Worm (Caenorhabditis elegans) whole organism, L2 larva: ENCODE measurements around the gene Y56A3A.2.

Experiments used
- C34F6.9 ChIP-seq: fragments of 150-350 bp; optimal IDR thresholded peaks from 2 replicates; lab custom pipeline; 2014; ENCODE audit warnings: missing biosample characterization, missing genetic modification characterization
- R02D3.7 ChIP-seq: fragments of 150-350 bp; optimal IDR thresholded peaks from 2 replicates; lab custom pipeline; 2014; ENCODE audit warnings: missing biosample characterization, missing genetic modification characterization
- Y55F3AM.14 ChIP-seq: fragments of 200-800 bp; sonication (Bioruptor generic); optimal IDR thresholded peaks from 2 replicates; lab custom pipeline; 2018; ENCODE audit warnings: mild to moderate bottlenecking, missing genetic modification characterization, missing compliant biosample characterization
- alr-1 ChIP-seq: fragments of 150-350 bp; optimal IDR thresholded peaks from 2 replicates; lab custom pipeline; 2014; ENCODE audit warnings: missing biosample characterization, missing genetic modification characterization
- aly-2 ChIP-seq: fragments of 150-350 bp; optimal IDR thresholded peaks from 2 replicates; lab custom pipeline; 2014; ENCODE audit warnings: missing biosample characterization, missing genetic modification characterization
- ama-1 ChIP-seq: fragments of 150-350 bp; optimal IDR thresholded peaks from 2 replicates; lab custom pipeline; 2018; ENCODE audit warnings: inconsistent platforms
- blmp-1 ChIP-seq: sonication (generic microtip); optimal IDR thresholded peaks from 2 replicates; lab custom pipeline; 2017; ENCODE audit warnings: missing genetic modification characterization, mild to moderate bottlenecking, missing compliant biosample characterization, antibody characterized with exemption, moderate library complexity; ENCODE audit not compliant: insufficient read depth
- ceh-82 ChIP-seq: fragments of 150-350 bp; optimal IDR thresholded peaks from 2 replicates; lab custom pipeline; 2014; ENCODE audit warnings: missing biosample characterization, missing genetic modification characterization
- crh-2 ChIP-seq: sonication (generic microtip); optimal IDR thresholded peaks from 2 replicates; lab custom pipeline; 2017; ENCODE audit warnings: missing biosample characterization, missing genetic modification characterization
- elt-1 ChIP-seq: fragments of 150-350 bp; optimal IDR thresholded peaks from 2 replicates; lab custom pipeline; 2014; ENCODE audit warnings: missing biosample characterization, missing genetic modification characterization
- elt-3 ChIP-seq: sonication (generic microtip); optimal IDR thresholded peaks from 2 replicates; lab custom pipeline; 2017; ENCODE audit warnings: missing biosample characterization, missing genetic modification characterization
- fos-1 ChIP-seq: fragments of 150-350 bp; optimal IDR thresholded peaks from 2 replicates; lab custom pipeline; 2014; ENCODE audit warnings: missing biosample characterization, missing genetic modification characterization
- gmeb-1 ChIP-seq: fragments of 150-350 bp; optimal IDR thresholded peaks from 2 replicates; lab custom pipeline; 2014; ENCODE audit warnings: missing biosample characterization, missing genetic modification characterization
- lin-13 ChIP-seq: fragments of 150-350 bp; optimal IDR thresholded peaks from 2 replicates; lab custom pipeline; 2014; ENCODE audit warnings: missing biosample characterization, missing genetic modification reagents, missing genetic modification characterization
- lin-39 ChIP-seq: fragments of 150-350 bp; optimal IDR thresholded peaks from 2 replicates; lab custom pipeline; 2014; ENCODE audit warnings: missing biosample characterization, missing genetic modification reagents, missing genetic modification characterization
- lsy-2 ChIP-seq, 2 experiments: fragments of 150-350 bp in 1 of 2; sonication (generic microtip) in 1 of 2; optimal IDR thresholded peaks; 2 replicates each; lab custom pipeline; 2014 to 2017; ENCODE audit warnings: missing biosample characterization in 2 of 2, missing genetic modification characterization in 2 of 2
- mab-5 ChIP-seq: fragments of 150-350 bp; optimal IDR thresholded peaks from 2 replicates; lab custom pipeline; 2014; ENCODE audit warnings: missing biosample characterization, missing genetic modification characterization
- mbf-1 ChIP-seq: sonication (generic microtip); optimal IDR thresholded peaks from 2 replicates; lab custom pipeline; 2017; ENCODE audit warnings: missing biosample characterization, missing genetic modification characterization
- mdl-1 ChIP-seq, 2 experiments: fragments of 150-350 bp in 1 of 2; sonication (generic microtip) in 1 of 2; optimal IDR thresholded peaks; 2 replicates each; lab custom pipeline; 2017; ENCODE audit warnings: missing biosample characterization in 2 of 2, missing genetic modification characterization in 2 of 2
- nhr-10 ChIP-seq: sonication (generic microtip); optimal IDR thresholded peaks from 2 replicates; lab custom pipeline; 2017; ENCODE audit warnings: missing biosample characterization, missing genetic modification characterization
- nhr-11 ChIP-seq: fragments of 150-350 bp; optimal IDR thresholded peaks from 2 replicates; lab custom pipeline; 2014; ENCODE audit warnings: missing biosample characterization, missing genetic modification characterization
- nhr-129 ChIP-seq: fragments of 150-350 bp; optimal IDR thresholded peaks from 2 replicates; lab custom pipeline; 2014; ENCODE audit warnings: missing biosample characterization, missing genetic modification characterization
- nhr-21 ChIP-seq: fragments of 150-350 bp; optimal IDR thresholded peaks from 2 replicates; lab custom pipeline; 2014; ENCODE audit warnings: missing biosample characterization, missing genetic modification characterization
- nhr-237 ChIP-seq: fragments of 150-350 bp; optimal IDR thresholded peaks from 2 replicates; lab custom pipeline; 2014; ENCODE audit warnings: missing biosample characterization, missing genetic modification characterization
- nhr-25 ChIP-seq: fragments of 150-350 bp; sonication (generic microtip); optimal IDR thresholded peaks from 3 replicates; lab custom pipeline; 2014; ENCODE audit warnings: missing biosample characterization, missing genetic modification characterization
- nhr-6 ChIP-seq: fragments of 150-350 bp; optimal IDR thresholded peaks from 2 replicates; lab custom pipeline; 2014; ENCODE audit warnings: missing biosample characterization, missing genetic modification characterization
- nhr-77 ChIP-seq: fragments of 150-350 bp; optimal IDR thresholded peaks from 2 replicates; lab custom pipeline; 2014; ENCODE audit warnings: missing biosample characterization, missing genetic modification characterization
- sem-4 ChIP-seq: fragments of 150-350 bp; optimal IDR thresholded peaks from 2 replicates; lab custom pipeline; 2014; ENCODE audit warnings: missing biosample characterization, missing genetic modification reagents, missing genetic modification characterization
- sma-3 ChIP-seq: sonication (generic microtip); optimal IDR thresholded peaks from 2 replicates; lab custom pipeline; 2016; ENCODE audit warnings: missing genetic modification reagents, missing genetic modification characterization, missing compliant biosample characterization
- sma-9 ChIP-seq, 2 experiments: fragments of 150-350 bp in 1 of 2; sonication (generic microtip) in 1 of 2; optimal IDR thresholded peaks; 2 replicates each; lab custom pipeline; 2014 to 2016; ENCODE audit warnings: missing genetic modification characterization in 2 of 2, mild to moderate bottlenecking in 1 of 2, missing biosample characterization in 1 of 2, missing compliant biosample characterization in 1 of 2, missing genetic modification reagents in 1 of 2, moderate library complexity in 1 of 2
- snpc-4 ChIP-seq: fragments of 150-350 bp; optimal IDR thresholded peaks from 2 replicates; lab custom pipeline; 2014; ENCODE audit warnings: missing biosample characterization, missing genetic modification characterization
- unc-39 ChIP-seq: fragments of 150-350 bp; optimal IDR thresholded peaks from 2 replicates; lab custom pipeline; 2014; ENCODE audit warnings: missing biosample characterization, missing genetic modification characterization
- unc-55 ChIP-seq: fragments of 150-350 bp; sonication (generic microtip); optimal IDR thresholded peaks from 3 replicates; lab custom pipeline; 2014; ENCODE audit warnings: missing biosample characterization, missing genetic modification reagents, missing genetic modification characterization
- unc-62 ChIP-seq: fragments of 150-350 bp; optimal IDR thresholded peaks from 2 replicates; lab custom pipeline; 2014; ENCODE audit warnings: missing biosample characterization, missing genetic modification reagents, missing genetic modification characterization
- ztf-1 ChIP-seq: fragments of 200-800 bp; sonication (Bioruptor generic); conservative IDR thresholded peaks from 2 replicates; pipeline ENCODE4 v1.3.6; 2022; ENCODE audit warnings: missing genetic modification characterization, missing compliant biosample characterization
- ztf-11 ChIP-seq: sonication (generic microtip); optimal IDR thresholded peaks from 2 replicates; lab custom pipeline; 2017; ENCODE audit warnings: missing biosample characterization, missing genetic modification characterization

Y56A3A.2 gene

DNA sequence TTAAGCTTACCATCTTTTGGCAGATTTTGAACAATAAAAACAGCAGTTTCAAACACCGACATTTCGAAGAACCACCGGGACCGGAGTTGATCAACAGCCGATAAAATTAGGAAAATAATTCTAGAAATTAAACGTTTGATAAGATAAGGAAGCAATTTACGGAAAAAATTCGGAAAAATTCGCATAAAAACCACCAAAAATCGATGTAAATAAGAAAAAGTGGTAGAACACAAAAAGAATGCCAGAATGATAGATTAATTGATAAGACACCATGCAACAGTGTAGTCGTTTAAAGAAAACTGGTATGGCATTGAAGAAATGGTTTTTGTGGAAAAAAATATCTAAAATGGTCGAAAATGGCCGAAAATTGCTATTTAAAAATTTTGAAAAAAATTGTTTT is 39.6 kb downstream of the Y56A3A.2 start, which contains the start of gene maa-1:
Gene maa-1 (minus strand): TSS at position 120 of the 400 bp plus-strand sequence.
- TF ChIP-seq gmeb-1 (tag; lab: Kevin White, UChicago) (peak; percentile 9), mbf-1 (tag; lab: Kevin White, UChicago) (no peak), crh-2 (tag; lab: Kevin White, UChicago) (peak; percentile 1), fos-1 (tag; lab: Kevin White, UChicago) (peak; percentile 42), unc-62 (no peak), ztf-11 (no peak), aly-2 (no peak)

DNA sequence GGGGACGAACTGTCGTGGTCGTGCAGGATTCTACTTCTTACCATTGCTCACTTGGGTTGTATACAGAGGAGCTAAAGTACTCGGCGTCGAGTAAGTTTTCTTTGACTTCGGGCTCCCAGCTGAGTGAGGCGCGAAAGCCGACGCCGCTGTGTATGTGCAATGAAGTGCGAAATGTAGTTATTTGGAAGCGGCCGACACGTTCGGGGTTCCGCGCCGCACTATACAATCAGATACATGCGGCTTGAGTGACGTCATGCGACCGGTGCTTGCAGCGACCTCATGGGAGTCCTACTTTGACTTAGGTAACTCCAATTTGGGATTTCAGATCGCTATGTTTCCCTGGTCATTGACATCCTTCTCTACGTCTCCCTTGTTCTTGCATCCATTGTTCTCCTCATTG is 44.2 kb downstream of the Y56A3A.2 start:
- TF ChIP-seq nhr-10 (no peak), snpc-4 (peak; percentile 81)

DNA sequence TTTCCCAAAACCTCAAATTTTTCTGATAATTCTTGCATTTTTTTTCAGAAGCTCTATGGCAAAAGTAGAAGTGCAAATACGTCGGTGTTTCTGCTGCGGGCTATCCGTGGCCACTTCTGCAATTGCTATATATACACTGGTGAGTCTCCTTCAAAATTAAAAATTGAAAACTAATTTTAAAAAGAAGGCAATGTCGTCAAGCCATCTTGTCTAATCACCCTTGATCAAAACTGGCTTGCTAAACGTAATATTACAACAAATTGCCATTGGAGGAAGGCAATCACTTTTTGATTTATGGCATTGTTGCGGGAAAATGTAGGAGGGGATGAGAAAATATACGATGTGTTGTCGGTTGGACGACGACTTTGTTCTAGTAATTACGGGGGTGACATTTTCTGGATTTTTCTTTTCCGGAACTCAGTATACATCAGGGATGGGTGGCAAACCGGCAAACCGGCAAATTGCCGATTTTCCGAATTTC is 45.5 kb downstream of the Y56A3A.2 start, which contains the start of gene C18D11.1:
Gene C18D11.1 (plus strand): TSS at position 51 of the 481 bp plus-strand sequence.
- TF ChIP-seq nhr-25 (tag; lab: Kevin White, UChicago) (peak; percentile 26), C34F6.9 (tag; lab: Kevin White, UChicago) (no peak)
- TF ChIP-seq, all 48 proteins: peak for 1

DNA sequence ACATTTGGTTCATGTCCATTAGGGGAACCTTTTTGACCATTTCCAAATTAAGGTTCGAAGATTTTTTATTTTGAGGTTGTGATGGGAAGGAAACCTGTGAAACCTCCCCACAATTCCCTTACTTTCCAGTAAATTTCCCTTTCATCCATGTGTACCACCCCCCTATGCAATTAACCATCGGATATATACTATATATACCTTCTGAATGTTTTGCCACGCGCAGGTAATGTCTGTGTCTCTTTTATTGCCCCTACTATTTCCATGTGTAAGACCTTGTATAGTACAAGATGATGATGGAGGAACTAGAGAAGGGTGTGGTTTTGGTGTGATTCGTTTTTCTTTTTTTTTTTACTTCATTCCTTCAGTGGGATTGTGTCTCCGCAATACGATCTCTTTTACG is 47.4 kb downstream of the Y56A3A.2 start:
- TF ChIP-seq nhr-25 (tag; lab: Kevin White, UChicago) = peak; percentile 39
- TF ChIP-seq nhr-6 (tag; lab: Kevin White, UChicago) = peak; percentile 22
- peak; percentile 64 for TF ChIP-seq sem-4 (tag; lab: Kevin White, UChicago)
- no peak for TF ChIP-seq nhr-21
- peak; percentile 37 for TF ChIP-seq sma-3
- TF ChIP-seq mbf-1 (tag; lab: Kevin White, UChicago) = no peak
- peak; percentile 45 for TF ChIP-seq sma-9 (GFP tag; optimal IDR thresholded peaks at IDR 0.05; lab: Kevin White, UChicago)
- no peak for TF ChIP-seq sma-9 (tag; optimal IDR thresholded peaks at IDR 0.05; lab: Kevin White, UChicago)
- peak; percentile 61 for TF ChIP-seq blmp-1 (tag; lab: Kevin White, UChicago)

DNA sequence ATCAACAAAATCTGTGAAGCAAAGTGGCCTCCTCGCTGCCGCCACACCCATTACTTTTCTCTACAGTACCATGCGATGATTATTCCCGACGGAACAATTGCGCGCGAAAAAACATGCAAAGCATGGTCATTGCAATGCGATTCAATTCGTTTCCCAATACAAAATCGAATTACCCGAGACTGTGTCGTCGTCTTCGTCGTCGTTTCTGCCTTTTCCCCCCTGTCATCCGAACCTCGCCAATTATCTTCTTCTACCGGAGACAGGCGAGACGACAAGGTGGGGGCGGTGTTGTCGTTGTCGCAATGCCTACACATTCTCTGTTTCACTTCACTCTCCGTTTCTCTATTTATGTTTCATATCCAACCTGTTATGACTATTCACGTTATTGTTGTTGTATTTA is 50.2 kb downstream of the Y56A3A.2 start:
- TF ChIP-seq fos-1 (tag; lab: Kevin White, UChicago) (peak; percentile 6), ztf-1 (GFP tag; lab: Robert Waterston, UW) (no peak), ceh-82 (tag; lab: Kevin White, UChicago) (no peak), lsy-2 (tag; optimal IDR thresholded peaks at IDR 0.05; lab: Kevin White, UChicago) (peak in 1 of 2 experiments; percentile 32), sma-3 (peak; percentile 39), sma-9 (GFP tag; optimal IDR thresholded peaks at IDR 0.05; lab: Kevin White, UChicago) (peak; percentile 5), sma-9 (tag; optimal IDR thresholded peaks at IDR 0.05; lab: Kevin White, UChicago) (no peak), unc-39 (tag; lab: Kevin White, UChicago) (no peak), alr-1 (tag; lab: Kevin White, UChicago) (no peak), nhr-237 (tag; lab: Kevin White, UChicago) (no peak), nhr-25 (tag; lab: Kevin White, UChicago) (peak; percentile 56), nhr-21 (peak; percentile 42), nhr-129 (tag; lab: Kevin White, UChicago) (peak; percentile 40)

DNA sequence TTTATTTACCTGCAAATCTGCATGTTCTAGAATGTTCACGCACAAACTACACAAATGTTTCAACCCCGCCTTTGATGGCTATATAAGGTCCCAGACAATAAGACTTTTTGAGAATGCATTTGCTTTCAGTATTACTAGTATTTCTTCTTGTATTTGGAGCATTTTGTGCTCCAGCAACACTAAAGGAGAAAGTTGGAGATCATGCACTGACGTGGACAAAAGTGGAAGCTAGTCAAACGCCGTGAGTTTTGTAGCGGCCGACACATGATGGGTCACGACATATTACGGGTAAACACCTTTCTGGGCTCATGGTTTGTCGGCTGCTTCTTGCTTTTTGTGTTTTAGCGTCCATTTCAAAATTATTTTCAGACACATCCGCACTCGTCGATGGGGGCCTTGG is 51.6 kb downstream of the Y56A3A.2 start, which contains the start of gene C18D11.6:
Gene C18D11.6 (plus strand): TSS at position 110 of the 400 bp plus-strand sequence.
- TF ChIP-seq R02D3.7 (tag; lab: Kevin White, UChicago) (no peak), unc-62 (no peak), elt-3 (tag; lab: Kevin White, UChicago) (no peak), unc-55 (GFP tag; lab: Kevin White, UChicago) (no peak), gmeb-1 (tag; lab: Kevin White, UChicago) (no peak), fos-1 (tag; lab: Kevin White, UChicago) (no peak), blmp-1 (tag; lab: Kevin White, UChicago) (no peak)

DNA sequence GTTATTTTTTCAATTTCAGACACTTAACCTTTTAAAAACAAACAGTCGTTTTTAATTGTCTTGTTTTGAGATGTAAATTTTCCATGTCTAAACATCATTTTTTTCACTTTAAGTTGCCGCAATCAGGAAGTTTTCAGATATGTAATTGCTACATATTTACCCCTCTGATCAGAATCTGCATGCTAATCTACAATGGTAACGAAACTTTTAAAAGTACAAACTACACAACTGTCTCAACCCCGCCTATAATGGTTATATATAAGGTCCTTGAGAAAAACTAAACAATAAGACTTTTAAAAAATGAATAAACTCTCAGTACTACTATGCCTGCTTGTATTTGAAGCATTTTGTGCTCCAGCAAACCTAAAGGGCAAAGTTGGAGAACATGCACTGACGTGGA is 53.2 kb downstream of the Y56A3A.2 start, which contains the start of gene C18D11.9:
Gene C18D11.9 (plus strand): TSS at position 301 of the 400 bp plus-strand sequence.
- TF ChIP-seq nhr-77 (tag; lab: Kevin White, UChicago) (no peak), unc-62 (no peak), ama-1 (lab: Kevin White, UChicago) (no peak), R02D3.7 (tag; lab: Kevin White, UChicago) (no peak), mab-5 (no peak), ztf-11 (no peak), fos-1 (tag; lab: Kevin White, UChicago) (no peak), nhr-11 (tag; lab: Kevin White, UChicago) (no peak), nhr-237 (tag; lab: Kevin White, UChicago) (no peak), sma-3 (no peak), ceh-82 (tag; lab: Kevin White, UChicago) (no peak), mbf-1 (tag; lab: Kevin White, UChicago) (no peak), lin-39 (tag; lab: Kevin White, UChicago) (no peak), lin-13 (GFP tag; lab: Kevin White, UChicago) (no peak), nhr-10 (no peak), alr-1 (tag; lab: Kevin White, UChicago) (no peak), elt-1 (tag; lab: Kevin White, UChicago) (no peak), mdl-1 (tag; optimal IDR thresholded peaks at IDR 0.05; lab: Kevin White, UChicago) (no peak), Y55F3AM.14 (GFP tag; lab: Kevin White, UChicago) (no peak)
